Worm (Caenorhabditis elegans) whole organism, midembryonic: ENCODE results near the gene H28G03.2.

Source experiments
- T22C8.4 ChIP-seq: fragments of 200-800 bp; sonication (Bioruptor generic); IDR thresholded peaks from 2 replicates; pipeline ENCODE4 v1.3.6; 2022; ENCODE audit warnings: missing genetic modification characterization, missing compliant biosample characterization
- cog-1 ChIP-seq: sonication (generic microtip); optimal IDR thresholded peaks from 2 replicates; lab custom pipeline; 2016; ENCODE audit warnings: missing genetic modification characterization, missing compliant biosample characterization
- flt-1 ChIP-seq: fragments of 200-800 bp; sonication (Bioruptor generic); IDR thresholded peaks from 2 replicates; pipeline ENCODE4 v1.3.6; 2022; ENCODE audit warnings: missing genetic modification characterization, missing compliant biosample characterization
- klf-2 ChIP-seq: fragments of 200-800 bp; sonication (Bioruptor generic); conservative IDR thresholded peaks from 2 replicates; pipeline ENCODE4 v1.3.6; 2022; ENCODE audit warnings: missing genetic modification reagents, missing genetic modification characterization, missing compliant biosample characterization
- med-1 ChIP-seq: sonication (generic microtip); optimal IDR thresholded peaks from 2 replicates; lab custom pipeline; 2017; ENCODE audit warnings: missing genetic modification characterization, mild to moderate bottlenecking, missing compliant biosample characterization, antibody characterized with exemption, missing genetic modification reagents; ENCODE audit not compliant: insufficient read depth
- ref-1 ChIP-seq: fragments of 200-800 bp; sonication (Bioruptor generic); conservative IDR thresholded peaks from 2 replicates; pipeline ENCODE4 v1.3.6; 2022; ENCODE audit warnings: missing genetic modification reagents, missing genetic modification characterization, missing compliant biosample characterization
- tab-1 ChIP-seq: fragments of 200-800 bp; sonication (Bioruptor generic); IDR thresholded peaks from 2 replicates; pipeline ENCODE4 v1.3.6; 2022; ENCODE audit warnings: missing genetic modification characterization, missing compliant biosample characterization
- ztf-23 ChIP-seq: fragments of 200-800 bp; sonication (Bioruptor generic); IDR thresholded peaks from 2 replicates; pipeline ENCODE4 v1.3.6; 2022; ENCODE audit warnings: missing genetic modification reagents, missing genetic modification characterization, missing compliant biosample characterization
- ztf-29 ChIP-seq: fragments of 200-800 bp; sonication (Bioruptor generic); IDR thresholded peaks from 2 replicates; pipeline ENCODE4 v1.3.6; 2022; ENCODE audit warnings: missing genetic modification reagents, missing genetic modification characterization, missing compliant biosample characterization

DNA sequence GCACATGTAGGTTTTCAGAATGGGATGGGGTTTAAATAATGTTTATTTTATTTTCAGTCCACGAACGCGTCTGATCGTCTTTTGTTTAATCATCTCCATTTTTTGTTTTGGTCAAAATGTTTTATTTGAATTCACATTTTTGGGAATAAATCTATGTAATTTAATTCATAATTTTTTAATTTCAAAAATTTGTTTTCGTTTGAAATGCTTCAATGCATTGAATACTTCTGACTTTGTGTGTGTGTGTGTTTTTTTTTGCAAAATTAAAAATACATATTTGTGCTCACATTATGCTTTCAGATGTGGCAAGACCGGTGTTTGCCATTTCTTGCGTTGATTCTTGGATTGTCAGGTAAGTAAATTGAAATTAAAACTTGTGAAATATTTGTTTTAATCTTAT lies 49.3 kb downstream of the H28G03.2 start, which contains the start of gene nspg-13:
- TF ChIP-seq ztf-29 (no peak), ref-1 (no peak), T22C8.4 (no peak), cog-1 (tag; lab: Kevin White, UChicago) (no peak), tab-1 (GFP tag; lab: Robert Waterston, UW) (no peak), flt-1 (GFP tag; lab: Robert Waterston, UW) (no peak), med-1 (no peak), klf-2 (GFP tag; lab: Robert Waterston, UW) (no peak), ztf-23 (no peak)
